Fruit fly (Drosophila melanogaster) whole organism, embryonic: ENCODE data around the gene prd1.
A peak's percentile ranks its signal among the peaks of the same experiment; 100 is the strongest.

Experiments
- Antp ChIP-seq: fragments of 200-800 bp; sonication (Bioruptor generic); optimal IDR thresholded peaks from 3 replicates; lab custom pipeline; 2016; ENCODE audit warnings: missing biosample characterization, missing genetic modification characterization
- BEAF-32 ChIP-seq: fragments of 200-800 bp; sonication (Bioruptor generic); optimal IDR thresholded peaks from 3 replicates; lab custom pipeline; 2017; ENCODE audit warnings: missing biosample characterization, missing genetic modification characterization, mild to moderate bottlenecking, moderate library complexity, missing genetic modification reagents
- Bgb ChIP-seq: fragments of 200-800 bp; sonication (Bioruptor generic); IDR thresholded peaks from 2 replicates; pipeline ENCODE4 v1.3.6; 2022; ENCODE audit warnings: missing biosample characterization, missing genetic modification characterization; ENCODE audit not compliant: partially characterized antibody
- CG10366 ChIP-seq: fragments of 200-800 bp; sonication (Bioruptor generic); IDR thresholded peaks from 2 replicates; pipeline ENCODE4 v1.3.6; 2022; ENCODE audit warnings: missing biosample characterization, missing genetic modification characterization
- CG10654 ChIP-seq: fragments of 200-800 bp; sonication (Bioruptor generic); optimal IDR thresholded peaks from 2 replicates; lab custom pipeline; 2016; ENCODE audit warnings: missing biosample characterization, missing genetic modification characterization
- CG12155 ChIP-seq: fragments of 200-800 bp; sonication (Bioruptor generic); optimal IDR thresholded peaks from 3 replicates; lab custom pipeline; 2016; ENCODE audit warnings: missing biosample characterization, missing genetic modification characterization
- CG12391 ChIP-seq: fragments of 200-800 bp; sonication (Bioruptor generic); optimal IDR thresholded peaks from 3 replicates; lab custom pipeline; 2018; ENCODE audit warnings: missing biosample characterization, mild to moderate bottlenecking, missing genetic modification characterization, moderate library complexity
- CG12659 ChIP-seq: fragments of 200-800 bp; sonication (Bioruptor generic); optimal IDR thresholded peaks from 3 replicates; lab custom pipeline; 2017; ENCODE audit warnings: mild to moderate bottlenecking, missing biosample characterization, missing genetic modification reagents, missing genetic modification characterization
- CG12744 ChIP-seq: fragments of 200-800 bp; sonication (Bioruptor generic); optimal IDR thresholded peaks from 2 replicates; lab custom pipeline; 2016; ENCODE audit warnings: missing biosample characterization, missing genetic modification characterization
- CG13775 ChIP-seq: fragments of 200-800 bp; sonication (Bioruptor generic); optimal IDR thresholded peaks from 3 replicates; lab custom pipeline; 2017; ENCODE audit warnings: missing biosample characterization, mild to moderate bottlenecking, missing genetic modification characterization
- CG17802 ChIP-seq: fragments of 200-800 bp; sonication (Bioruptor generic); optimal IDR thresholded peaks from 2 replicates; lab custom pipeline; 2018; ENCODE audit warnings: missing biosample characterization, mild to moderate bottlenecking, missing genetic modification characterization, moderate library complexity
- CG2116 ChIP-seq: fragments of 200-800 bp; sonication (Bioruptor generic); optimal IDR thresholded peaks from 3 replicates; lab custom pipeline; 2018; ENCODE audit warnings: missing biosample characterization, mild to moderate bottlenecking, missing genetic modification characterization
- CG2875 ChIP-seq: fragments of 200-800 bp; sonication (Bioruptor generic); optimal IDR thresholded peaks from 2 replicates; lab custom pipeline; 2017; ENCODE audit warnings: missing biosample characterization, mild to moderate bottlenecking, missing genetic modification characterization, missing genetic modification reagents
- CG30403 ChIP-seq: fragments of 200-800 bp; sonication (Bioruptor generic); optimal IDR thresholded peaks from 3 replicates; lab custom pipeline; 2016; ENCODE audit warnings: missing biosample characterization, missing genetic modification characterization
- CG31441 ChIP-seq: fragments of 200-800 bp; sonication (Bioruptor generic); IDR thresholded peaks from 2 replicates; pipeline ENCODE4 v1.3.6; 2022; ENCODE audit warnings: missing biosample characterization, missing genetic modification characterization
- CG3995 ChIP-seq: fragments of 200-800 bp; sonication (Bioruptor generic); optimal IDR thresholded peaks from 3 replicates; lab custom pipeline; 2016; ENCODE audit warnings: missing biosample characterization, missing genetic modification characterization
- CG4424 ChIP-seq: fragments of 200-800 bp; sonication (Bioruptor generic); optimal IDR thresholded peaks from 3 replicates; lab custom pipeline; 2016; ENCODE audit warnings: missing biosample characterization, missing genetic modification characterization
- CG4854 ChIP-seq: fragments of 200-800 bp; sonication (Bioruptor generic); optimal IDR thresholded peaks from 2 replicates; lab custom pipeline; 2016; ENCODE audit warnings: missing biosample characterization, missing genetic modification characterization, inconsistent platforms
- CG6254 ChIP-seq: fragments of 200-800 bp; sonication (Bioruptor generic); optimal IDR thresholded peaks from 3 replicates; lab custom pipeline; 2017; ENCODE audit warnings: mild to moderate bottlenecking, missing biosample characterization, missing genetic modification reagents, missing genetic modification characterization
- CG7928 ChIP-seq: fragments of 200-800 bp; sonication (Bioruptor generic); optimal IDR thresholded peaks from 2 replicates; lab custom pipeline; 2017; ENCODE audit warnings: missing biosample characterization, mild to moderate bottlenecking, missing genetic modification characterization
- CG9797 ChIP-seq: fragments of 200-800 bp; sonication (Bioruptor generic); optimal IDR thresholded peaks from 3 replicates; lab custom pipeline; 2018; ENCODE audit warnings: missing biosample characterization, mild to moderate bottlenecking, missing genetic modification characterization
- Camta ChIP-seq: fragments of 200-800 bp; sonication (Bioruptor generic); optimal IDR thresholded peaks from 2 replicates; lab custom pipeline; 2016; ENCODE audit warnings: missing biosample characterization, missing genetic modification characterization
- Chrac-16 ChIP-seq: fragments of 200-800 bp; sonication (Bioruptor generic); optimal IDR thresholded peaks from 3 replicates; lab custom pipeline; 2016; ENCODE audit warnings: missing biosample characterization, missing genetic modification characterization
- Dll ChIP-seq: fragments of 200-800 bp; sonication (Bioruptor generic); IDR thresholded peaks from 4 replicates; pipeline ENCODE4 v1.3.6; 2022; ENCODE audit warnings: missing biosample characterization, missing genetic modification characterization; ENCODE audit not compliant: partially characterized antibody
- E2f2 ChIP-seq: fragments of 200-800 bp; sonication (Bioruptor generic); IDR thresholded peaks from 2 replicates; pipeline ENCODE4 v1.3.6; 2022; ENCODE audit warnings: missing biosample characterization, missing genetic modification characterization
- Ets97D ChIP-seq: fragments of 200-800 bp; sonication (Bioruptor generic); optimal IDR thresholded peaks from 3 replicates; lab custom pipeline; 2016; ENCODE audit warnings: missing biosample characterization, missing genetic modification characterization
- MBD-R2 ChIP-seq: fragments of 200-800 bp; sonication (Bioruptor generic); IDR thresholded peaks from 2 replicates; pipeline ENCODE4 v1.3.6; 2022; ENCODE audit warnings: missing biosample characterization, missing genetic modification characterization
- Mes4 ChIP-seq: fragments of 200-800 bp; sonication (Bioruptor generic); optimal IDR thresholded peaks from 2 replicates; lab custom pipeline; 2016; ENCODE audit warnings: missing biosample characterization, missing genetic modification characterization
- NfI ChIP-seq: fragments of 200-800 bp; sonication (Bioruptor generic); optimal IDR thresholded peaks from 3 replicates; lab custom pipeline; 2018; ENCODE audit warnings: missing biosample characterization, mild to moderate bottlenecking, missing genetic modification characterization, moderate library complexity
- Pdp1 ChIP-seq, 2 experiments: fragments of 200-800 bp; sonication (Bioruptor generic); optimal IDR thresholded peaks; 3 replicates each; lab custom pipeline; 2016; ENCODE audit warnings: missing biosample characterization in 2 of 2, missing genetic modification characterization in 2 of 2, mild to moderate bottlenecking in 1 of 2, moderate library complexity in 1 of 2
- Ptx1 ChIP-seq: fragments of 200-800 bp; sonication (Bioruptor generic); IDR thresholded peaks from 2 replicates; pipeline ENCODE4 v1.3.6; 2022; ENCODE audit warnings: missing biosample characterization, missing genetic modification characterization
- Scr ChIP-seq: fragments of 200-800 bp; sonication (Bioruptor generic); IDR thresholded peaks from 2 replicates; pipeline ENCODE4 v1.3.6; 2022; ENCODE audit warnings: missing biosample characterization, missing genetic modification characterization; ENCODE audit not compliant: partially characterized antibody
- Xbp1 ChIP-seq: fragments of 200-800 bp; sonication (Bioruptor generic); optimal IDR thresholded peaks from 3 replicates; lab custom pipeline; 2016; ENCODE audit warnings: missing biosample characterization, mild to moderate bottlenecking, missing genetic modification characterization
- al ChIP-seq: fragments of 200-800 bp; sonication (Bioruptor generic); IDR thresholded peaks from 2 replicates; pipeline ENCODE4 v1.3.6; 2022; ENCODE audit warnings: missing biosample characterization, missing genetic modification characterization
- amos ChIP-seq: fragments of 200-800 bp; sonication (Bioruptor generic); IDR thresholded peaks from 2 replicates; pipeline ENCODE4 v1.3.6; 2022; ENCODE audit warnings: missing biosample characterization, missing genetic modification characterization; ENCODE audit not compliant: partially characterized antibody
- bab2 ChIP-seq: fragments of 200-800 bp; sonication (Bioruptor generic); optimal IDR thresholded peaks from 2 replicates; lab custom pipeline; 2016; ENCODE audit warnings: missing biosample characterization, missing genetic modification characterization
- btn ChIP-seq: fragments of 200-800 bp; sonication (Bioruptor generic); optimal IDR thresholded peaks from 2 replicates; lab custom pipeline; 2016; ENCODE audit warnings: missing biosample characterization, missing genetic modification characterization
- chm ChIP-seq: fragments of 200-800 bp; sonication (Bioruptor generic); IDR thresholded peaks from 2 replicates; pipeline ENCODE4 v1.3.6; 2022; ENCODE audit warnings: missing biosample characterization, missing genetic modification characterization
- dimm ChIP-seq: fragments of 200-800 bp; sonication (Bioruptor generic); IDR thresholded peaks from 2 replicates; pipeline ENCODE4 v1.3.6; 2022; ENCODE audit warnings: missing biosample characterization, missing genetic modification characterization
- ems ChIP-seq: fragments of 200-800 bp; sonication (Bioruptor generic); optimal IDR thresholded peaks from 3 replicates; lab custom pipeline; 2016; ENCODE audit warnings: missing biosample characterization, missing genetic modification characterization
- gfzf ChIP-seq: fragments of 200-800 bp; sonication (Bioruptor generic); optimal IDR thresholded peaks from 2 replicates; lab custom pipeline; 2016; ENCODE audit warnings: missing biosample characterization, mild to moderate bottlenecking, missing genetic modification characterization, moderate library complexity
- jumu ChIP-seq: fragments of 200-800 bp; sonication (Bioruptor generic); optimal IDR thresholded peaks from 3 replicates; lab custom pipeline; 2016; ENCODE audit warnings: missing biosample characterization, missing genetic modification characterization
- kay ChIP-seq: fragments of 200-800 bp; sonication (Bioruptor generic); optimal IDR thresholded peaks from 2 replicates; lab custom pipeline; 2016; ENCODE audit warnings: missing biosample characterization, missing genetic modification characterization
- ken ChIP-seq: fragments of 200-800 bp; sonication (Bioruptor generic); IDR thresholded peaks from 3 replicates; pipeline ENCODE4 v1.3.6; 2022; ENCODE audit warnings: missing biosample characterization, missing genetic modification characterization
- p53 ChIP-seq: fragments of 200-800 bp; sonication (Bioruptor generic); optimal IDR thresholded peaks from 2 replicates; lab custom pipeline; 2016; ENCODE audit warnings: missing biosample characterization, missing genetic modification characterization
- schlank ChIP-seq: fragments of 200-800 bp; sonication (Bioruptor generic); optimal IDR thresholded peaks from 2 replicates; lab custom pipeline; 2018; ENCODE audit warnings: missing biosample characterization, mild to moderate bottlenecking, missing genetic modification characterization
- shn ChIP-seq: fragments of 200-800 bp; sonication (Bioruptor generic); optimal IDR thresholded peaks from 3 replicates; lab custom pipeline; 2016; ENCODE audit warnings: missing biosample characterization, missing genetic modification characterization
- slbo ChIP-seq: fragments of 200-800 bp; sonication (Bioruptor generic); IDR thresholded peaks from 2 replicates; pipeline ENCODE4 v1.3.6; 2022; ENCODE audit warnings: missing biosample characterization, missing genetic modification characterization
- unc-4 ChIP-seq: fragments of 200-800 bp; sonication (Bioruptor generic); IDR thresholded peaks from 2 replicates; pipeline ENCODE4 v1.3.6; 2022; ENCODE audit warnings: missing biosample characterization, missing genetic modification characterization; ENCODE audit not compliant: partially characterized antibody
- vvl ChIP-seq: fragments of 200-800 bp; sonication (Bioruptor generic); IDR thresholded peaks from 2 replicates; pipeline ENCODE4 v1.3.6; 2022; ENCODE audit warnings: missing biosample characterization, missing genetic modification characterization
- wor ChIP-seq: fragments of 200-800 bp; sonication (Bioruptor generic); IDR thresholded peaks from 2 replicates; pipeline ENCODE4 v1.3.6; 2022; ENCODE audit warnings: missing biosample characterization, missing genetic modification characterization

The prd1 gene

dm6 chr3R:11735337-11735736 lies 51.5 kb downstream of the prd1 start, which contains the start of gene CG14721 (continued):
- TF ChIP-seq ems (peak; percentile 8), amos (GFP tag; lab: Robert Waterston, UW) (peak; percentile 39; the same call in 1 of the 2 replicates), shn (peak; percentile 11), E2f2 (GFP tag; lab: Robert Waterston, UW) (peak; percentile 96), BEAF-32 (GFP tag; lab: Kevin White, UChicago) (peak; percentile 72), wor (no peak), Ets97D (GFP tag; lab: Kevin White, UChicago) (peak; percentile 72), dimm (GFP tag; lab: Robert Waterston, UW) (no peak), CG12744 (peak; percentile 20), Pdp1 (GFP tag; optimal IDR thresholded peaks at IDR 0.05; lab: Kevin White, UChicago) (peak in 1 of 2 experiments; percentile 38), CG17802 (tag; lab: Kevin White, UChicago) (no peak), Antp (GFP tag; lab: Kevin White, UChicago) (peak; percentile 42), Bgb (GFP tag; lab: Robert Waterston, UW) (peak; percentile 36; the same call in 1 of the 2 replicates), jumu (GFP tag; lab: Kevin White, UChicago) (peak; percentile 55), unc-4 (GFP tag; lab: Robert Waterston, UW) (peak; percentile 49; the same call in 1 of the 2 replicates), CG12659 (GFP tag; lab: Kevin White, UChicago) (peak; percentile 41), CG13775 (GFP tag; lab: Kevin White, UChicago) (peak; percentile 34), CG3995 (GFP tag; lab: Kevin White, UChicago) (peak; percentile 82), CG30403 (GFP tag; lab: Kevin White, UChicago) (peak; percentile 20), slbo (GFP tag; lab: Robert Waterston, UW) (peak; percentile 43; the same call in 1 of the 2 replicates), vvl (GFP tag; lab: Robert Waterston, UW) (peak; percentile 51), CG6254 (GFP tag; lab: Kevin White, UChicago) (no peak), CG12155 (GFP tag; lab: Kevin White, UChicago) (peak; percentile 62), CG9797 (GFP tag; lab: Kevin White, UChicago) (peak; percentile 91), MBD-R2 (GFP tag; lab: Robert Waterston, UW) (peak; percentile 84), btn (GFP tag; lab: Kevin White, UChicago) (no peak), CG7928 (GFP tag; lab: Kevin White, UChicago) (peak; percentile 22), CG31441 (GFP tag; lab: Robert Waterston, UW) (no peak), Camta (no peak), Scr (GFP tag; lab: Robert Waterston, UW) (peak; percentile 68), schlank (no peak), CG12391 (peak; percentile 25), Ptx1 (GFP tag; lab: Robert Waterston, UW) (0 out of 2 replicates have a peak, but pooled peaks have one; percentile 17), Xbp1 (GFP tag; lab: Kevin White, UChicago) (peak; percentile 47), chm (GFP tag; lab: Robert Waterston, UW) (no peak), kay (GFP tag; lab: Kevin White, UChicago) (no peak), NfI (GFP tag; lab: Kevin White, UChicago) (no peak), ken (GFP tag; lab: Robert Waterston, UW) (0 out of 3 replicates have a peak, but pooled peaks have one; percentile 11), Dll (GFP tag; lab: Robert Waterston, UW) (peak; percentile 71), Mes4 (GFP tag; lab: Kevin White, UChicago) (peak; percentile 14), CG2116 (GFP tag; lab: Kevin White, UChicago) (peak; percentile 68), CG4424 (GFP tag; lab: Kevin White, UChicago) (peak; percentile 48), CG10654 (GFP tag; lab: Kevin White, UChicago) (no peak), Chrac-16 (GFP tag; lab: Kevin White, UChicago) (peak; percentile 23), al (GFP tag; lab: Robert Waterston, UW) (no peak), CG10366 (GFP tag; lab: Robert Waterston, UW) (no peak), CG2875 (GFP tag; lab: Kevin White, UChicago) (no peak), gfzf (GFP tag; lab: Kevin White, UChicago) (peak; percentile 83), CG4854 (GFP tag; lab: Kevin White, UChicago) (no peak), bab2 (peak; percentile 46), p53 (peak; percentile 3)
